Worm (Caenorhabditis elegans): ENCODE measurements around the gene F36G9.3.
A peak's percentile ranks its signal among the peaks of the same experiment; 100 is the strongest.

The F36G9.3 gene

DNA sequence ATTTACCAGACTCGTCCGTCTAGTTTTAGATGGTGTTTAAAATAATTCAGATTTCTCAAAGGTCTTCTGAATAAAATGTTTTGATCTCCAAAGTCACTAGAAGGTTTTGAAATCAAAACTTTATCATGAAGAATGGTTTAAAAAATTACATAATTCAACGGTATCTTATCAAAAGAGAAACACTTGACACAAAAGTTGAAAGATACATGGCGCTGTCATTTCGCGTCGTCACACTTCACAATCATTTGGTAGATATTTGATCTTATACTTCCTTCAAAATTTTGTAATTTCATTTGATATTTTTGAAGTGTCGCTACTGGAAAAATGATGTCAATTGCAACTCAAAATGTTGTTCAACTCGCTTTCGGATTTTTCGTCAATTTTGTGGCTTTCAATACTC is at the start of gene F36G9.3:
Gene F36G9.3 (plus strand): TSS at position 301 of the 400 bp plus-strand sequence.
- TF ChIP-seq nhr-28 (tag; optimal IDR thresholded peaks at IDR 0.05): no peak
- no peak for TF ChIP-seq ceh-39 (tag; optimal IDR thresholded peaks at IDR 0.05)
- no peak for TF ChIP-seq elt-3 (tag; optimal IDR thresholded peaks at IDR 0.05)
- TF ChIP-seq pha-4 (tag; optimal IDR thresholded peaks at IDR 0.05): no peak
- TF ChIP-seq ztf-11 (tag; optimal IDR thresholded peaks at IDR 0.05): no peak
- no peak for TF ChIP-seq lin-13 (tag; optimal IDR thresholded peaks at IDR 0.05)
- no peak for TF ChIP-seq M03D4.4 (tag; optimal IDR thresholded peaks at IDR 0.05)
- no peak for TF ChIP-seq cnd-1 (tag; optimal IDR thresholded peaks at IDR 0.05)
- no peak for TF ChIP-seq mls-2 (tag; optimal IDR thresholded peaks at IDR 0.05)
- no peak for TF ChIP-seq unc-120 (tag; optimal IDR thresholded peaks at IDR 0.05; ENCODE audit: poor library complexity, severe bottlenecking)
- no peak for TF ChIP-seq unc-39 (tag; optimal IDR thresholded peaks at IDR 0.05)
- TF ChIP-seq drap-1 (GFP tag; optimal IDR thresholded peaks at IDR 0.05): no peak
- TF ChIP-seq zip-8 (tag; optimal IDR thresholded peaks at IDR 0.05): no peak
- TF ChIP-seq nhr-76 (tag; optimal IDR thresholded peaks at IDR 0.05): no peak
- no peak for TF ChIP-seq lsy-2 (tag; optimal IDR thresholded peaks at IDR 0.05)
- TF ChIP-seq hlh-1 (tag; optimal IDR thresholded peaks at IDR 0.05): no peak

DNA sequence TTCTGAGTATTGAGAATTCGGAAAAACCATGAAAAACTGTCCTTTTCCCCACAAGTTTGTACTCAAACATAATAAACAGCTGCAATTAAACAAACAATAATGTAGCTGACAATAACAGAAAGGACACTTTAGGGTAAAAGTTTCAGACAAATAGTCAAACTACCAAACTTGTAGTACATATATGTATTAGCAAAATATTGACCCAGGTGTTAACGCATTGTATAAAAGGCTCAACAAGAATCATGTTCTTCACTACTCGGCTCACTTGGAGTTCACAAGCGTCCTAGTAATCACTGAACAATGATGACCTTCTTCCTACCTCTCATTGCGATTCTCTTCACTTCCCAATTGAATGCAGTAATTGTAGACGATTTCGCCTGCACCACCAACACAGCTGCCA is 45.4 kb upstream of the F36G9.3 start, which contains the start of gene F35E8.6:
Gene F35E8.6 (plus strand): TSS at position 301 of the 400 bp plus-strand sequence.
- TF ChIP-seq ceh-39 (tag; optimal IDR thresholded peaks at IDR 0.05): no peak
- TF ChIP-seq nhr-76 (tag; optimal IDR thresholded peaks at IDR 0.05): no peak
- no peak for TF ChIP-seq snpc-4 (tag; optimal IDR thresholded peaks at IDR 0.05)
- TF ChIP-seq tbx-8 (GFP tag; optimal IDR thresholded peaks at IDR 0.05): no peak
- TF ChIP-seq mls-2 (tag; optimal IDR thresholded peaks at IDR 0.05): no peak
- TF ChIP-seq ceh-83 (GFP tag; optimal IDR thresholded peaks at IDR 0.05): no peak
- TF ChIP-seq hlh-1 (tag; optimal IDR thresholded peaks at IDR 0.05): no peak
- TF ChIP-seq lsy-2 (tag; optimal IDR thresholded peaks at IDR 0.05): no peak
- TF ChIP-seq ztf-11 (tag; optimal IDR thresholded peaks at IDR 0.05): no peak
- TF ChIP-seq nhr-237 (tag; optimal IDR thresholded peaks at IDR 0.05): no peak

DNA sequence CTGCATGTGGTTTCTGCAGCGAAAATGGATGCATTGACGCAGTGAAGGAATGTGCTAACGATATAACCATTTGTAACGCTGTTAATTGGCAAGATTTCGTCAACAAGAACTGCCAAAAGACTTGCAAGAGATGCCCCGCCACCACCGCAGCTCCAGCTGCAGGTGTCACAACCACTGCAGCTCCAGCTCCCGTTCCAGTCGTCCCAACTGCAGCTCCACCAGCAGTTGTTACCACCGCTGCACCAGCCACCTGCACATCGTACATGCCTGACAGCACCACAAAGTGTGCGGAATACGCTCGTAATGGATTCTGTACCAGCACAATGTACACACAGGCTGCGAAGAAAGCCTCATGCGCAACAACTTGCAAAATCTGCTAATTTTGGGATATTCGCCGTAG is 44.5 kb upstream of the F36G9.3 start:
- TF ChIP-seq M03D4.4 (tag; optimal IDR thresholded peaks at IDR 0.05) (no peak), mep-1 (tag; optimal IDR thresholded peaks at IDR 0.05) (no peak), mls-2 (tag; optimal IDR thresholded peaks at IDR 0.05) (no peak), bed-3 (GFP tag; optimal IDR thresholded peaks at IDR 0.05) (no peak), nhr-76 (tag; optimal IDR thresholded peaks at IDR 0.05) (no peak), snpc-4 (tag; optimal IDR thresholded peaks at IDR 0.05) (no peak), cnd-1 (tag; optimal IDR thresholded peaks at IDR 0.05) (no peak), nhr-237 (tag; optimal IDR thresholded peaks at IDR 0.05) (no peak), ceh-39 (tag; optimal IDR thresholded peaks at IDR 0.05) (no peak), pha-4 (tag; optimal IDR thresholded peaks at IDR 0.05) (no peak), sem-2 (GFP tag; optimal IDR thresholded peaks at IDR 0.05) (no peak), ceh-83 (GFP tag; optimal IDR thresholded peaks at IDR 0.05) (no peak), nhr-12 (tag; optimal IDR thresholded peaks at IDR 0.05) (no peak), flh-1 (GFP tag; optimal IDR thresholded peaks at IDR 0.05) (no peak)

DNA sequence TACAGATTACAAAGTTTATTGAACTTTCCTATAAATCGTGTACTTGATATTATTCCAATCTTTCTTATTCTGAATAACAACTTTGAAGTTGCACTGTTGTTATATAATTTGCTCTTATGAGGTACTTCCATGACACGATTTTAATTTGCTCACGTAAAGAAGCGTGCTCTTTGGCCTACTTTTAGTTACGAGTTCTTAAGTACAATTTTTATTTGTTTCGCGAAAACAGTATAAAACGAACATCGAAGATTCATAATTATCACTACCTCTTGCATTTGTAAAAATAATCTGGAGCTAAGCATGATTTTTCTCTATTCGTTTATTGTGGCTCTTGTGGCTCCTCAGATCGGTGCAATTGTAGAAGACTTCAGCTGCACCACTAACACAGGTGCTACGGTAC is 43.5 kb upstream of the F36G9.3 start, which contains the start of gene F35E8.7:
Gene F35E8.7 (plus strand): TSS at position 301 of the 400 bp plus-strand sequence.
- TF ChIP-seq mep-1 (tag; optimal IDR thresholded peaks at IDR 0.05) (no peak), snpc-4 (tag; optimal IDR thresholded peaks at IDR 0.05) (no peak), lin-13 (tag; optimal IDR thresholded peaks at IDR 0.05) (no peak), nhr-12 (tag; optimal IDR thresholded peaks at IDR 0.05) (no peak), zip-8 (tag; optimal IDR thresholded peaks at IDR 0.05) (no peak)

DNA sequence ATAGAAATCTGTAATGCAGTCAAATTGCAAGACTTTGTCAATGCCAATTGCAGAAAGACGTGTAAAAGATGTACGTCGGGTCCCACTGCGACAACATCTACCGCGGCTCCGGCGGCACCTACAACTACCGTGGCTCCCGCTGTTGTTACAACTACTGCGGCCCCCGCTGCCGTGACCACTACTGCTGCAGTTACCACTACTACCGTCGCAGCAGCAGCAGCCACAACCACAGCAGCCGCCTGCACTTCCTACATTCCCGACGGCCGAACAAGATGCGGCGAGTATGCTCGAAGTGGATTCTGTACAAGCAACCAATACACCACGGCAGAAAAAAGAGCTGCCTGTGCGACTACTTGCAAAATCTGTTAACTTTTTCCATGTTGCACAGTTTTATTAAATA is 42.4 kb upstream of the F36G9.3 start:
- TF ChIP-seq mep-1 (tag; optimal IDR thresholded peaks at IDR 0.05) (no peak), drap-1 (GFP tag; optimal IDR thresholded peaks at IDR 0.05) (peak; percentile 32)

DNA sequence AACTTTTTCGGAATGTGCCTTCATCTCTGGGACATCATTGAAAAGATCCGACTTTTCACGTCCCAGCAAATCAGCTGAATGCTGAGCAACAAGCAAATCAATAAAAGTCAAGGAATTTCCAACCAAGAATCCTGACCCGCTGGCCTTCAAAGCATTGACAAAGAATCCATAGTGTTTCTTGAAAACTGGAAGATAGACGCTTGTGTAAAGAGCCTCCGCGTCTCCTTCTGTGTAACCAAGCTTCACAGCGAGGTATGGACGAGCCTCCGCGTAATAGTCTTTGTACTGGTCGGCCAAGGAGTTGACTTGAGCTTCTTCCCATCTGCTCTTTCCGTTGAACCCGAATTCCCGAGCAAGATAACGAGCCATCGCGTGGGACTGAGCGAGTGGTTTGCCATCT is 41.9 kb upstream of the F36G9.3 start:
- TF ChIP-seq cnd-1 (tag; optimal IDR thresholded peaks at IDR 0.05): no peak
- no peak for TF ChIP-seq unc-120 (tag; optimal IDR thresholded peaks at IDR 0.05; ENCODE audit: poor library complexity, severe bottlenecking)
- no peak for TF ChIP-seq nhr-28 (tag; optimal IDR thresholded peaks at IDR 0.05)
- no peak for TF ChIP-seq ztf-11 (tag; optimal IDR thresholded peaks at IDR 0.05)
- TF ChIP-seq nhr-12 (tag; optimal IDR thresholded peaks at IDR 0.05): no peak
- no peak for TF ChIP-seq nhr-237 (tag; optimal IDR thresholded peaks at IDR 0.05)
- TF ChIP-seq M03D4.4 (tag; optimal IDR thresholded peaks at IDR 0.05): no peak
- no peak for TF ChIP-seq unc-62 (GFP tag; optimal IDR thresholded peaks at IDR 0.05)
- TF ChIP-seq ces-1 (GFP tag; optimal IDR thresholded peaks at IDR 0.05): no peak
- no peak for TF ChIP-seq mls-2 (tag; optimal IDR thresholded peaks at IDR 0.05)
- TF ChIP-seq zip-8 (tag; optimal IDR thresholded peaks at IDR 0.05): no peak

Measured in whole organism, mixed stage, embryonic.